Fruit fly (Drosophila melanogaster) whole organism, wandering third instar larva: ENCODE measurements around the gene CG33700.

Experiments
- GATAd ChIP-seq: sonication (Bioruptor generic); optimal IDR thresholded peaks from 2 replicates; lab custom pipeline; 2016; ENCODE audit warnings: missing biosample characterization, missing genetic modification characterization
- HLH106 ChIP-seq: fragments of 200-800 bp; optimal IDR thresholded peaks from 3 replicates; lab custom pipeline; 2019; ENCODE audit warnings: missing biosample characterization, mild to moderate bottlenecking, missing genetic modification characterization, moderate library complexity
- Hnf4 ChIP-seq: fragments of 200-800 bp; sonication (Bioruptor generic); optimal IDR thresholded peaks from 2 replicates; lab custom pipeline; 2016; ENCODE audit warnings: missing biosample characterization, mild to moderate bottlenecking, missing genetic modification characterization
- Hr78 ChIP-seq: fragments of >200 bp; optimal IDR thresholded peaks from 2 replicates; lab custom pipeline; 2017; ENCODE audit warnings: missing biosample characterization, missing genetic modification characterization
- N ChIP-seq: fragments of >200 bp; optimal IDR thresholded peaks from 2 replicates; lab custom pipeline; 2018; ENCODE audit warnings: missing biosample characterization, missing external identifiers, missing genetic modification characterization
- OdsH ChIP-seq: fragments of 200-800 bp; sonication (Bioruptor generic); optimal IDR thresholded peaks from 2 replicates; lab custom pipeline; 2016; ENCODE audit warnings: missing biosample characterization, mild to moderate bottlenecking, missing genetic modification characterization
- Vsx2 ChIP-seq: fragments of 200-300, 225-300 bp; sonication (Bioruptor generic); optimal IDR thresholded peaks from 2 replicates; lab custom pipeline; 2018; ENCODE audit warnings: missing biosample characterization, missing genetic modification characterization; ENCODE audit not compliant: partially characterized antibody
- dsf ChIP-seq: sonication (Bioruptor generic); optimal IDR thresholded peaks from 2 replicates; lab custom pipeline; 2016; ENCODE audit warnings: missing biosample characterization, missing genetic modification characterization, borderline replicate concordance
- ey ChIP-seq: fragments of 200-800 bp; sonication (Bioruptor generic); optimal IDR thresholded peaks from 2 replicates; lab custom pipeline; 2016; ENCODE audit warnings: missing biosample characterization, missing genetic modification characterization
- jim ChIP-seq: fragments of 175-275, 200-325 bp; sonication (Bioruptor generic); optimal IDR thresholded peaks from 2 replicates; lab custom pipeline; 2016; ENCODE audit warnings: missing biosample characterization, mild to moderate bottlenecking, missing genetic modification characterization
- pan ChIP-seq: fragments of >200 bp; optimal IDR thresholded peaks from 2 replicates; lab custom pipeline; 2017
- psq ChIP-seq: fragments of 200-800 bp; sonication (Bioruptor generic); optimal IDR thresholded peaks from 3 replicates; lab custom pipeline; 2017; ENCODE audit warnings: missing biosample characterization, mild to moderate bottlenecking, missing genetic modification characterization, moderate library complexity
- usp ChIP-seq: fragments of >200 bp; optimal IDR thresholded peaks from 2 replicates; lab custom pipeline; 2017; ENCODE audit warnings: missing biosample characterization, missing genetic modification characterization

- TF ChIP-seq Vsx2 (GFP tag; lab: Kevin White, UChicago) (no peak), psq (no peak), GATAd (GFP tag; lab: Kevin White, UChicago) (no peak), N (no peak), usp (GFP tag; lab: Kevin White, UChicago) (no peak), pan (lab: Kevin White, UChicago) (no peak), jim (no peak), ey (GFP tag; lab: Kevin White, UChicago) (no peak), OdsH (no peak), HLH106 (tag; lab: Kevin White, UChicago) (no peak), Hr78 (GFP tag; lab: Kevin White, UChicago) (no peak), Hnf4 (GFP tag; lab: Kevin White, UChicago) (no peak), dsf (no peak)
Measured at dm6 chr3L:9555004-9555403, 29.7 kb upstream of the CG33700 start.
